Worm (Caenorhabditis elegans): ENCODE measurements around the gene trap-2.

- no peak for TF ChIP-seq mec-3 (tag; optimal IDR thresholded peaks at IDR 0.05; ENCODE audit: borderline replicate concordance)
- no peak for TF ChIP-seq unc-86 (tag; optimal IDR thresholded peaks at IDR 0.05)
- no peak for TF ChIP-seq ama-1 (optimal IDR thresholded peaks at IDR 0.05)
- no peak for TF ChIP-seq ceh-14 (tag; optimal IDR thresholded peaks at IDR 0.05)
- TF ChIP-seq npax-4 (tag; optimal IDR thresholded peaks at IDR 0.05): no peak
- no peak for TF ChIP-seq elt-4 (tag; optimal IDR thresholded peaks at IDR 0.05)
- TF ChIP-seq ceh-18 (tag; optimal IDR thresholded peaks at IDR 0.05): no peak
- TF ChIP-seq ceh-22 (tag; optimal IDR thresholded peaks at IDR 0.05): no peak
- TF ChIP-seq rnt-1 (tag; optimal IDR thresholded peaks at IDR 0.05): no peak
- TF ChIP-seq F13H6.1 (tag; optimal IDR thresholded peaks at IDR 0.05): no peak
- TF ChIP-seq zip-5 (tag; optimal IDR thresholded peaks at IDR 0.05): no peak
- no peak for TF ChIP-seq ceh-30 (tag; optimal IDR thresholded peaks at IDR 0.05)
Measured at ce11 chrX:735572-735971, 32.3 kb downstream of the trap-2 start, which contains the start of gene npr-19.

Data from whole organism, late embryonic.